Fruit fly (Drosophila melanogaster) S2 (cell line): ENCODE measurements around the gene CG11601.
A peak's percentile ranks its signal among the peaks of the same experiment; 100 is the strongest.

Source experiments
- CG8478 ChIP-seq: fragments of >200 bp; optimal IDR thresholded peaks from 2 replicates; lab custom pipeline; 2018
- CTCF ChIP-seq, 2 experiments: fragments of >200 bp; optimal IDR thresholded peaks; 2 replicates each; lab custom pipeline; 2018

The CG11601 gene

dm6 chr2L:285596-286023, 2.5 kb upstream of the CG11601 start:
- TF ChIP-seq CTCF (optimal IDR thresholded peaks at IDR 0.05; lab: Kevin White, UChicago), result no peak
- no peak for TF ChIP-seq CG8478 (lab: Kevin White, UChicago)

- TF ChIP-seq CTCF (optimal IDR thresholded peaks at IDR 0.05; lab: Kevin White, UChicago) (no peak), CG8478 (lab: Kevin White, UChicago) (no peak)
These were observed 4.9 kb downstream of the CG11601 start, which contains the start of gene CG17078 for dm6 chr2L:278134-278533. CG17078 (minus strand) TSS chr2L:278234.

dm6 chr2L:277122-277671, 5.9 kb downstream of the CG11601 start, which contains the start of gene smo:
smo (plus strand) TSS chr2L:277582.
- TF ChIP-seq CTCF (optimal IDR thresholded peaks at IDR 0.05; lab: Kevin White, UChicago) (peak; percentile 32 to 54), CG8478 (lab: Kevin White, UChicago) (no peak)

- no peak for TF ChIP-seq CTCF (optimal IDR thresholded peaks at IDR 0.05; lab: Kevin White, UChicago)
- TF ChIP-seq CG8478 (lab: Kevin White, UChicago), result no peak
These were observed 9.5 kb downstream of the CG11601 start, which contains the start of the genes mbm and CG11555 for dm6 chr2L:273603-274002. mbm (minus strand) TSS chr2L:273715. CG11555 (plus strand) TSS chr2L:273836.

DNA sequence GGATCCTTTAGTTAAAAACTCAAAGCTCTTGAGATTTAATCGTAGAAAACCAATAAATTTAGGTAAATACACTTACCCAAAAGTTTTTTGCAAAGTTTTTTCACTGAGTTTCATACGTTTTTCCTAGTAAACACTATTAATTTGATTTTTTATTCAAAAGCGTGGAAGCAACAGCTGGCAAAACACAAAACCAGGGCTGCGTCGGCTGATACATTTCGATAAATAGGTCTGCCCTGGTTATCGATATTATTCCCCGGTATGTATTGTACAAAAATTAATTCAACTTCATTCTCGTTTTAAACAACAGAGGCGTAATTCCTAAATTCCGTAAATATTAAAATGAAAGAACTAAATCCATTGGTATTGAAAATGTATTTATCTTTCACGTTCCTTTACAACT, 11.5 kb downstream of the CG11601 start, which contains the start of gene Dus1:
Gene Dus1, minus strand, starts transcription at position 192 of the 400 bp plus-strand sequence.
- TF ChIP-seq CG8478 (lab: Kevin White, UChicago) (no peak), CTCF (optimal IDR thresholded peaks at IDR 0.05; lab: Kevin White, UChicago) (no peak)

DNA sequence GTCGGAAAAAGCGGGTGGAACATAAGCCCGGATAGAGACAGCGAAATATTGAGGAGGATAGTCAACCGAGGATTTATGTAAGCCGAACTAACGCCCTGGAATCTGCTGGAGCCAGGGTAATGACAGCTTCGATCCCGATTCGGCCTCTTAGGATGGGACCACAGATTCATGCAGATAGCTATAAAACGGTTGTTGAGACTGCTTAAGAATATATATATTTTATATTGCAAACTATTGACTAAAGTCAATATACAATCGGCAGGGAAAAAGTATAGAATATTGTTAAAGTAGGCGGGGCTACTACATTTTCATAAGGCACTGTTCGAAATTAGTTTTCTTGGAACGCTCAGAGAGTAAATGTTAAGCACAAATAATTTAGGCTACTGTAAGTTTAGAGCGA, 14.3 kb downstream of the CG11601 start, which contains the start of gene CG3345:
Gene CG3345, plus strand, starts transcription at position 301 of the 400 bp plus-strand sequence.
- TF ChIP-seq CTCF (optimal IDR thresholded peaks at IDR 0.05; lab: Kevin White, UChicago) (no peak), CG8478 (lab: Kevin White, UChicago) (no peak)

DNA sequence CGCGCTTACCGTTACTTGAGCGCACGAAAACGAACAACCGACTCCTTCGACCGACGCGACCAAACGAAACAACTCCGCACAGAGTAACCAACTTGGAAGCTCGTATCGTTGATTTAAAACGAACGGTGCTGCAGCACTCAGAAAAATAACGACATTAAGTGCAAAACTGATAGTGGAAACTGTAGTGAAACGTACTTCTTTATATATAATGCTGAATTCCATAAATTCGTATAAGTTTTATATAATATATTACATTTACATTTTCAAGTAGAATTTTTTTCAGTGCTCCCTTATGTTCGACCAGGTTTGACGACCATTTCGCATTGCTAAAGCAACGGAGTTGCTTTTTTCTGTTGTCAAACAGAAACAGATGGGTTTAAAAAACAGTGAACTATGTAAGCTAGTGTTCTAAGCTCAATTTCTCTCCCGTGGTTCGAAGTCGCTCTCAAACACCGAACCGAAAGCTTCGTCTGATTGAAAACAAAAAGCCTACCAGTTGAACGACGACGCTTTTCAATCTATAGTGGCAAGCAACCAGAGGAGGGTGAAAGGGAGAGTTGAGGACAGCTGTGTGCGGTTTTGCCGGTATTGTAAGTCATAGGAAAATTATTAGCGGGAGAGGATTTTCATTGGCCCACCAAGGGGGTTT, 15.5 kb downstream of the CG11601 start, which contains the start of gene CG17075:
Gene CG17075, minus strand, starts transcription at position 65 of the 649 bp plus-strand sequence.
- no peak for TF ChIP-seq CG8478 (lab: Kevin White, UChicago)
- TF ChIP-seq CTCF (optimal IDR thresholded peaks at IDR 0.05; lab: Kevin White, UChicago), result no peak

DNA sequence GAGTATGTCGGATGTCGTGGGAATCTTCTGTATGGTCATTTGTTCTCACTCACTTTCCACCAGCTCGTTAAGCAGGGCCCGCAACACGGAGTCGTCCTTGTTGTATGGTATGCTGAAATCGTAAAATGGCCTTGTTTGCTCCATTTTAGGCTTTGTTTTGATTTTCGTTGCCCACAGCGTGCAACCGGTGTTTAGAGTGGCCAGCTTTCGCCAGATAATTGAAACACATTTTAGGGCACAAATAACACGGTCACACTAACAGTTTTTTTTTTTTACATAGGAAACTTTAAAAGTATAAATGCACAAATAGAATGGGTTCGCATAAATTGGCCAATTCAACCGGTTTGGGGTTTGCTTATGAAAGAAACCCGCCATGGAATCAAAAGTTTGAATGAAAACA, 30.9 kb downstream of the CG11601 start, which contains the start of gene Rpp30:
Gene Rpp30, minus strand, starts transcription at position 200 of the 400 bp plus-strand sequence.
- TF ChIP-seq CTCF (optimal IDR thresholded peaks at IDR 0.05; lab: Kevin White, UChicago) (peak in 1 of 2 experiments; percentile 21), CG8478 (lab: Kevin White, UChicago) (no peak)

DNA sequence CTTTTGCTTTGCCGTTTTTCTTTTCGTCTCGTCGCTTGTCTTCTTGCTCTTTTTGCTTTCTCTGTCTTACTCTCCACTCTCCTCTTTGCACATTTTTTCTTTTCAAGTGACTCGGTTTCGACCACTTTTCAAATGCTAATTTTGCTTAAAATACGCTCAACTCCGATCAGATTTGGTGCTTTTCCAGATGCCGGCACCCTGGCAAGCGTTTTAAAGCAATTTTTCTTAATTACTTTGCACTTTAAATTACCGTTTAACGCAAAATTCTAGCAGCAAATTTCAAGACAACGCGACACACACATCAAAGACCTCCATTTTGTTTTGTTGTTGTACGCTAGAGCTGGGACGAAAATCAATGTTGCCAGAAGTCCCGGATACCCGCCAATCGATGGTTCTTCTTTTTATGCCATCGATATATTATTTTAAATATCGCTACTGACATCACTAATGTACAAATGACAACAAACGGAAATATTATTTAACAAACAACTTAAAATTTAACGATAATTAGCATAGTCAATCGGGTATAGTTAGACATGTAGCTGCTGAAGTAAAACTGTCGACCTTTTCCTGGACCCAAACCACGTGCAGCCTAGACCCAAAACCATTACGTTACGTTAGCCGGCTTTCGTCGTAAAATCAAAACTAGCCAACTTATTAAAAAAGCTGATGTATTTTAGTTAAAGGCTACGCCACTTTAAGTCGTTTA, 32.4 kb downstream of the CG11601 start, which contains the start of gene kis:
Gene kis, minus strand, starts transcription at position 317 of the 709 bp plus-strand sequence.
- TF ChIP-seq CG8478 (lab: Kevin White, UChicago) (no peak), CTCF (optimal IDR thresholded peaks at IDR 0.05; lab: Kevin White, UChicago) (peak; percentile 29 to 50)

dm6 chr2L:249048-249825, 33.8 kb downstream of the CG11601 start:
- no peak for TF ChIP-seq CG8478 (lab: Kevin White, UChicago)
- TF ChIP-seq CTCF (optimal IDR thresholded peaks at IDR 0.05; lab: Kevin White, UChicago), result no peak

DNA sequence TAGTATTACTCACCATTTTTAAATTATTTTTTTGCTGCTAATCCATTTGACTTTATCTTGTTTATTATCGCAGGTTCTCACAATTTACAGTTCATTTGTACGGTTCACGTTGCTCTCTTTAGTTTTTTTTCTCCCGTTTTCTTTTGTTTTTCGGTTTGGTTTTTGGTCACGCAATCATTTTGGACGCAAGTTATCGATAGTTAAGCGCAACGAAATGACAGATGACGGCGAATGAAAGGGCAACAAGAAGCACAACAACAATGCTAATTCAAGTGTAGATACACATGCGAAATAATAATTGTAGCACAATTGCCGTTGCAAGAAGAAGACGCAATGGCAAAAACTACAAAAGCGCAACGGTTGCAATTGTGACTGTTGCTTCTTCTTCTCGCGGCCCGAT, 34.5 kb downstream of the CG11601 start:
- TF ChIP-seq CG8478 (lab: Kevin White, UChicago) (no peak), CTCF (optimal IDR thresholded peaks at IDR 0.05; lab: Kevin White, UChicago) (no peak)

DNA sequence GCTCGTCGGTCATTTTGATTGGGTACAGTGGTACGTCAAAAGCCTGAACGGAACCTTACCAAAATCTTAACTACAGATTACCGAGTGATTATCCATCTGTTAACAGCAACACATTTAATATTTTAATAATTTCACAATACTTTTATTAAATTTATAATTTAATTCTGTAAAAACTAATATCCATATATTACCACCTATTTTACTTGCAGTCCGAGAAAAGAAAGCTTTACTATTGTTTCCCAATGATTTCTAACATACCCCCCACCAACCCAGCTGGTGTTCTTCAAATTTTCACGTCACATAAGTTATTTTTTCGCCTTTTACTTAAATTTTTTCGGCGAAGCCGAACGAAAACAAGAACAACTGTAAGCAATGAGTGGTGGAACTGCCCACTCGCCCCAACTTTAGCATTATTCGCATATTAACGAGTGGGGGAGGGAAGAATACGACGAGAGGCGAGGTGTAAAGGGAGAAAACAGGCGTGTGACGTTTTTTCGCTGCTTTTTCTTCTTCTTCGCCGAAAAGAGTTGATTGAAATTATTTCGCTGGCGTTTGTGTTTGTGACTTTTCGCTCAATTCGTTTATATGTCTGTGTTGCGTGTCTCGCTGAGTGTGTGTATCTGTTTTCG, 35.1 kb downstream of the CG11601 start:
- TF ChIP-seq CTCF (optimal IDR thresholded peaks at IDR 0.05; lab: Kevin White, UChicago) (no peak), CG8478 (lab: Kevin White, UChicago) (no peak)

DNA sequence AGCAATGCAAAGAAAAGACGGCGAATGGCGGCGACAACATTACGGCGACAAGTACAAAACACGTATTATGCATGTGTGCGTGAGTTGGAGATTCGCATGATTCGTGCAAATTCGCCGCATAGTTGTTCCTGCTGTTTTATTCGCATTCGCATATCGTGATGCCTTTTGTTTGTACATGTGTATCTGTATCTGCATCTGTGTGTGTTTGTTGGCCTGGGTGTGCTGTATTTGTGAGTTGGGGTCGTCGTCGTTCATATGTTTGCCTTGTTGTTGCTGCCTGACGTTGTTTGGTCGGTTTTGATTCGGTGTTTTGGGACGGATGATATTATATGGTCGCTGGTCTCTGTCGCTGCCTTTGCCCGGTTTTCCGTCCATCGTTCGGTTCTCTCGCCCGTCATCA, 35.6 kb downstream of the CG11601 start:
- TF ChIP-seq CTCF (optimal IDR thresholded peaks at IDR 0.05; lab: Kevin White, UChicago), result no peak
- TF ChIP-seq CG8478 (lab: Kevin White, UChicago), result no peak
